Fruit fly (Drosophila melanogaster) S2 (cell line): ENCODE results near the gene Ranbp21.

Experiments
- CG8478 ChIP-seq: fragments of >200 bp; optimal IDR thresholded peaks from 2 replicates; lab custom pipeline; 2018
- CTCF ChIP-seq, 2 experiments: fragments of >200 bp; optimal IDR thresholded peaks; 2 replicates each; lab custom pipeline; 2018

The Ranbp21 gene

dm6 chrX:19602483-19602882 lies 49.6 kb downstream of the Ranbp21 start:
- TF ChIP-seq CTCF (optimal IDR thresholded peaks at IDR 0.05; lab: Kevin White, UChicago): no peak
- TF ChIP-seq CG8478 (lab: Kevin White, UChicago): no peak

- TF ChIP-seq CTCF (optimal IDR thresholded peaks at IDR 0.05; lab: Kevin White, UChicago): no peak
- TF ChIP-seq CG8478 (lab: Kevin White, UChicago): no peak
Measured at dm6 chrX:19601644-19602043, 50.4 kb downstream of the Ranbp21 start, which contains the start of gene CG14220. Gene CG14220 (minus strand): TSS chrX:19601851.

- TF ChIP-seq CG8478 (lab: Kevin White, UChicago) (no peak), CTCF (optimal IDR thresholded peaks at IDR 0.05; lab: Kevin White, UChicago) (no peak)
Measured at dm6 chrX:19598503-19598902, 53.6 kb downstream of the Ranbp21 start.

dm6 chrX:19597684-19598363 lies 54.2 kb downstream of the Ranbp21 start, which contains the start of gene RpS10b:
Gene RpS10b (plus strand): TSS chrX:19598031.
- TF ChIP-seq CG8478 (lab: Kevin White, UChicago) (no peak), CTCF (optimal IDR thresholded peaks at IDR 0.05; lab: Kevin White, UChicago) (no peak)
